Worm (Caenorhabditis elegans) whole organism, L4 larva: Measurements from ENCODE around the gene bpl-1.

Source experiments
- D1046.2 ChIP-seq: fragments of 200-800 bp; sonication (Bioruptor generic); IDR thresholded peaks from 2 replicates; pipeline ENCODE4 v1.3.6; 2022; ENCODE audit warnings: missing genetic modification characterization, missing compliant biosample characterization
- F37D6.2 ChIP-seq: sonication (generic microtip); optimal IDR thresholded peaks from 2 replicates; lab custom pipeline; 2016; ENCODE audit warnings: mild to moderate bottlenecking, missing genetic modification characterization, missing compliant biosample characterization
- T20F7.1 ChIP-seq: fragments of 200-800 bp; sonication (Bioruptor generic); optimal IDR thresholded peaks from 2 replicates; lab custom pipeline; 2018; ENCODE audit warnings: mild to moderate bottlenecking, missing genetic modification characterization, missing compliant biosample characterization
- T26A8.4 ChIP-seq: fragments of 200-800 bp; sonication (Bioruptor generic); IDR thresholded peaks from 2 replicates; pipeline ENCODE4 v1.3.6; 2022; ENCODE audit warnings: missing genetic modification characterization, missing compliant biosample characterization
- Y105C5A.15 ChIP-seq: fragments of 200-800 bp; sonication (Bioruptor generic); IDR thresholded peaks from 2 replicates; pipeline ENCODE4 v1.3.6; 2022; ENCODE audit warnings: missing genetic modification characterization, missing compliant biosample characterization
- Y48G9A.11 ChIP-seq: fragments of 200-800 bp; sonication (Bioruptor generic); IDR thresholded peaks from 2 replicates; pipeline ENCODE4 v1.3.6; 2022; ENCODE audit warnings: missing genetic modification reagents, missing genetic modification characterization, missing compliant biosample characterization
- Y5F2A.4 ChIP-seq: fragments of 200-800 bp; sonication (Bioruptor generic); optimal IDR thresholded peaks from 2 replicates; lab custom pipeline; 2018; ENCODE audit warnings: mild to moderate bottlenecking, missing genetic modification characterization, missing compliant biosample characterization
- aha-1 ChIP-seq: fragments of 150-350 bp; peaks from one replicate; lab custom pipeline; 2014; ENCODE audit warnings: missing biosample characterization, missing genetic modification characterization
- arid-1 ChIP-seq: fragments of 200-800 bp; sonication (Bioruptor generic); conservative IDR thresholded peaks from 2 replicates; pipeline ENCODE4 v1.3.6; 2022; ENCODE audit warnings: missing genetic modification reagents, missing genetic modification characterization, missing compliant biosample characterization
- ceh-20 ChIP-seq: fragments of 200-800 bp; sonication (Bioruptor generic); IDR thresholded peaks from 2 replicates; pipeline ENCODE4 v1.3.6; 2022; ENCODE audit warnings: missing genetic modification reagents, missing genetic modification characterization, missing compliant biosample characterization
- ceh-28 ChIP-seq: fragments of 150-350 bp; optimal IDR thresholded peaks from 2 replicates; lab custom pipeline; 2014; ENCODE audit warnings: missing biosample characterization, missing genetic modification reagents, missing genetic modification characterization
- ceh-32 ChIP-seq: sonication (generic microtip); optimal IDR thresholded peaks from 2 replicates; lab custom pipeline; 2016; ENCODE audit warnings: mild to moderate bottlenecking, missing genetic modification characterization, missing compliant biosample characterization; ENCODE audit not compliant: poor library complexity
- ceh-44 ChIP-seq: fragments of 200-800 bp; sonication (Bioruptor generic); IDR thresholded peaks from 2 replicates; pipeline ENCODE4 v1.3.6; 2022; ENCODE audit warnings: missing genetic modification reagents, missing genetic modification characterization, missing compliant biosample characterization
- ceh-82 ChIP-seq: sonication (generic microtip); optimal IDR thresholded peaks from 2 replicates; lab custom pipeline; 2017; ENCODE audit warnings: missing biosample characterization, missing genetic modification characterization
- ces-1 ChIP-seq: fragments of 150-350 bp; sonication (generic microtip); optimal IDR thresholded peaks from 4 replicates; lab custom pipeline; 2014; ENCODE audit warnings: missing biosample characterization, missing genetic modification reagents, missing genetic modification characterization
- daf-12 ChIP-seq: fragments of 150-350 bp; optimal IDR thresholded peaks from 2 replicates; lab custom pipeline; 2014; ENCODE audit warnings: missing biosample characterization, missing genetic modification reagents, missing genetic modification characterization
- dmd-6 ChIP-seq: fragments of 200-800 bp; sonication (Bioruptor generic); IDR thresholded peaks from 2 replicates; pipeline ENCODE4 v1.3.6; 2022; ENCODE audit warnings: missing genetic modification reagents, missing genetic modification characterization, missing compliant biosample characterization
- dmd-8 ChIP-seq: fragments of 200-800 bp; sonication (Bioruptor generic); IDR thresholded peaks from 2 replicates; pipeline ENCODE4 v1.3.6; 2022; ENCODE audit warnings: missing genetic modification characterization, missing compliant biosample characterization
- dmd-9 ChIP-seq: fragments of 200-800 bp; sonication (Bioruptor generic); IDR thresholded peaks from 2 replicates; pipeline ENCODE4 v1.3.6; 2022; ENCODE audit warnings: missing genetic modification reagents, missing genetic modification characterization, missing compliant biosample characterization
- dpl-1 ChIP-seq: fragments of 150-350 bp; optimal IDR thresholded peaks from 2 replicates; lab custom pipeline; 2014; ENCODE audit warnings: missing biosample characterization, missing genetic modification reagents, missing genetic modification characterization
- dve-1 ChIP-seq: sonication (generic microtip); optimal IDR thresholded peaks from 2 replicates; lab custom pipeline; 2017; ENCODE audit warnings: antibody characterized with exemption, mild to moderate bottlenecking, missing genetic modification characterization, missing compliant biosample characterization; ENCODE audit not compliant: insufficient read depth
- egl-43 ChIP-seq: fragments of 200-800 bp; sonication (Bioruptor generic); IDR thresholded peaks from 2 replicates; pipeline ENCODE4 v1.3.6; 2022; ENCODE audit warnings: missing genetic modification reagents, missing genetic modification characterization, missing compliant biosample characterization
- fos-1 ChIP-seq: fragments of 150-350 bp; optimal IDR thresholded peaks from 2 replicates; lab custom pipeline; 2014; ENCODE audit warnings: missing biosample characterization, missing genetic modification characterization
- hlh-11 ChIP-seq: fragments of 200-800 bp; sonication (Bioruptor generic); optimal IDR thresholded peaks from 2 replicates; lab custom pipeline; 2018; ENCODE audit warnings: mild to moderate bottlenecking, missing genetic modification characterization, missing compliant biosample characterization
- hlh-30 ChIP-seq: sonication (generic microtip); optimal IDR thresholded peaks from 2 replicates; lab custom pipeline; 2017; ENCODE audit warnings: antibody characterized with exemption, mild to moderate bottlenecking, missing genetic modification characterization, missing compliant biosample characterization; ENCODE audit not compliant: insufficient read depth
- lin-1 ChIP-seq: fragments of 200-800 bp; sonication (Bioruptor generic); IDR thresholded peaks from 2 replicates; pipeline ENCODE4 v1.3.6; 2022; ENCODE audit warnings: missing genetic modification reagents, missing genetic modification characterization, missing compliant biosample characterization
- lin-13 ChIP-seq: fragments of 150-350 bp; optimal IDR thresholded peaks from 2 replicates; lab custom pipeline; 2014; ENCODE audit warnings: missing biosample characterization, missing genetic modification reagents, missing genetic modification characterization
- lin-39 ChIP-seq: fragments of 150-350 bp; optimal IDR thresholded peaks from 2 replicates; lab custom pipeline; 2014; ENCODE audit warnings: missing biosample characterization, missing genetic modification reagents, missing genetic modification characterization
- madf-9 ChIP-seq: fragments of 200-800 bp; sonication (Bioruptor generic); conservative IDR thresholded peaks from 2 replicates; pipeline ENCODE4 v1.3.6; 2022; ENCODE audit warnings: missing genetic modification reagents, missing genetic modification characterization, missing compliant biosample characterization
- mdl-1 ChIP-seq, 2 experiments: fragments of 150-350 bp in 1 of 2; sonication (generic microtip) in 1 of 2; optimal IDR thresholded peaks; 2 replicates each; lab custom pipeline; 2014 to 2017; ENCODE audit warnings: missing biosample characterization in 2 of 2, missing genetic modification characterization in 2 of 2
- mdt-29 ChIP-seq: fragments of 200-800 bp; sonication (Bioruptor generic); IDR thresholded peaks from 2 replicates; pipeline ENCODE4 v1.3.6; 2022; ENCODE audit warnings: missing genetic modification reagents, missing genetic modification characterization, missing compliant biosample characterization
- mxl-3 ChIP-seq: fragments of 200-800 bp; sonication (Bioruptor generic); optimal IDR thresholded peaks from 2 replicates; lab custom pipeline; 2018; ENCODE audit warnings: mild to moderate bottlenecking, missing genetic modification characterization, missing compliant biosample characterization
- nhr-10 ChIP-seq: fragments of 150-350 bp; optimal IDR thresholded peaks from 2 replicates; lab custom pipeline; 2014; ENCODE audit warnings: missing biosample characterization, missing genetic modification characterization
- nhr-11 ChIP-seq: fragments of 150-350 bp; optimal IDR thresholded peaks from 2 replicates; lab custom pipeline; 2014; ENCODE audit warnings: missing biosample characterization, missing genetic modification characterization
- nhr-111 ChIP-seq: fragments of 200-800 bp; sonication (Bioruptor generic); optimal IDR thresholded peaks from 2 replicates; lab custom pipeline; 2018; ENCODE audit warnings: mild to moderate bottlenecking, missing genetic modification characterization, missing compliant biosample characterization
- nhr-28 ChIP-seq: fragments of 150-350 bp; optimal IDR thresholded peaks from 2 replicates; lab custom pipeline; 2014; ENCODE audit warnings: missing biosample characterization, missing genetic modification characterization
- nhr-41 ChIP-seq: fragments of 200-800 bp; sonication (Bioruptor generic); IDR thresholded peaks from 2 replicates; pipeline ENCODE4 v1.3.6; 2022; ENCODE audit warnings: missing genetic modification reagents, missing genetic modification characterization, missing compliant biosample characterization
- rbr-2 ChIP-seq: sonication (generic microtip); optimal IDR thresholded peaks from 2 replicates; lab custom pipeline; 2016; ENCODE audit warnings: missing genotype, missing genetic modification characterization, missing compliant biosample characterization
- sdz-12 ChIP-seq: fragments of 200-800 bp; sonication (Bioruptor generic); optimal IDR thresholded peaks from 2 replicates; lab custom pipeline; 2018; ENCODE audit warnings: mild to moderate bottlenecking, missing genetic modification characterization, missing compliant biosample characterization
- skn-1 ChIP-seq: fragments of 150-350 bp; optimal IDR thresholded peaks from 2 replicates; lab custom pipeline; 2014; ENCODE audit warnings: missing biosample characterization, missing genetic modification characterization
- snpc-1.2 ChIP-seq: fragments of 200-800 bp; sonication (Bioruptor generic); IDR thresholded peaks from 2 replicates; pipeline ENCODE4 v1.3.6; 2022; ENCODE audit warnings: missing genetic modification reagents, missing genetic modification characterization, missing compliant biosample characterization
- spr-1 ChIP-seq: sonication (generic microtip); optimal IDR thresholded peaks from 2 replicates; lab custom pipeline; 2016; ENCODE audit warnings: mild to moderate bottlenecking, missing genetic modification characterization, missing compliant biosample characterization
- unc-130 ChIP-seq: sonication (generic microtip); optimal IDR thresholded peaks from 2 replicates; lab custom pipeline; 2016; ENCODE audit warnings: missing genetic modification reagents, missing genetic modification characterization, missing compliant biosample characterization
- unc-39 ChIP-seq: sonication (generic microtip); optimal IDR thresholded peaks from 2 replicates; lab custom pipeline; 2017; ENCODE audit warnings: missing biosample characterization, missing genetic modification characterization
- unc-62 ChIP-seq, 3 experiments: fragments of 150-350 bp in 1 of 3; sonication (generic microtip); optimal IDR thresholded peaks in 2 of 3; peaks in 1 of 3; 1 replicate in 1 of 3; 2 replicates in 2 of 3; lab custom pipeline; 2014 to 2017; ENCODE audit warnings: missing biosample characterization in 3 of 3, missing genetic modification characterization in 3 of 3, missing genetic modification reagents in 3 of 3, missing genotype in 1 of 3
- vab-7 ChIP-seq: fragments of 200-800 bp; sonication (Bioruptor generic); IDR thresholded peaks from 2 replicates; pipeline ENCODE4 v1.3.6; 2022; ENCODE audit warnings: missing genetic modification reagents, missing genetic modification characterization, missing compliant biosample characterization
- zfp-3 ChIP-seq: fragments of 200-800 bp; sonication (Bioruptor generic); conservative IDR thresholded peaks from 2 replicates; pipeline ENCODE4 v1.3.6; 2022; ENCODE audit warnings: missing genetic modification reagents, missing genetic modification characterization, missing compliant biosample characterization

bpl-1 gene

ce11 chrII:6267983-6268382 is 6.0 kb upstream of the bpl-1 start, which contains the start of gene F13H8.8:
Gene F13H8.8 (minus strand): TSS chrII:6268083.
- TF ChIP-seq hlh-11 (tag; lab: Kevin White, UChicago) (no peak), vab-7 (GFP tag; lab: Robert Waterston, UW) (no peak), Y48G9A.11 (GFP tag; lab: Robert Waterston, UW) (no peak), unc-39 (tag; lab: Kevin White, UChicago) (no peak), madf-9 (GFP tag; lab: Robert Waterston, UW) (no peak), dpl-1 (GFP tag; lab: Kevin White, UChicago) (no peak), dmd-9 (GFP tag; lab: Robert Waterston, UW) (no peak), ceh-44 (no peak), dve-1 (tag; lab: Kevin White, UChicago) (no peak), nhr-10 (tag; lab: Kevin White, UChicago) (no peak), sdz-12 (GFP tag; lab: Kevin White, UChicago) (no peak), lin-1 (no peak), zfp-3 (GFP tag; lab: Robert Waterston, UW) (no peak), ceh-82 (tag; lab: Kevin White, UChicago) (no peak), nhr-41 (GFP tag; lab: Robert Waterston, UW) (no peak), lin-39 (tag; lab: Kevin White, UChicago) (no peak)

ce11 chrII:6269805-6270414 is 4.1 kb upstream of the bpl-1 start, which contains the start of gene F13H8.2:
Gene F13H8.2 (plus strand): TSS chrII:6270364.
- TF ChIP-seq unc-130 (GFP tag; lab: Kevin White, UChicago) (peak; percentile 69), arid-1 (GFP tag; lab: Robert Waterston, UW) (peak; percentile 93), ceh-32 (tag; lab: Kevin White, UChicago) (no peak), sdz-12 (GFP tag; lab: Kevin White, UChicago) (no peak), ceh-28 (tag; lab: Kevin White, UChicago) (no peak), vab-7 (GFP tag; lab: Robert Waterston, UW) (peak; percentile 77), nhr-28 (tag; lab: Kevin White, UChicago) (peak; percentile 20), nhr-11 (tag; lab: Kevin White, UChicago) (peak; percentile 27), F37D6.2 (tag; lab: Kevin White, UChicago) (peak; percentile 42), dve-1 (tag; lab: Kevin White, UChicago) (peak; percentile 40), T26A8.4 (GFP tag; lab: Robert Waterston, UW) (peak; percentile 76), ceh-20 (GFP tag; lab: Robert Waterston, UW) (peak; percentile 77), mdl-1 (tag; optimal IDR thresholded peaks at IDR 0.05; lab: Kevin White, UChicago) (peak in 1 of 2 experiments; percentile 52), unc-62 (GFP tag; optimal IDR thresholded peaks at IDR 0.05 in 1 of 2; lab: Kevin White, UChicago) (peak in 1 of 2 experiments; percentile 37), unc-62 (tag; optimal IDR thresholded peaks at IDR 0.05; lab: Kevin White, UChicago) (no peak), ceh-44 (peak; percentile 79), mxl-3 (GFP tag; lab: Kevin White, UChicago) (peak; percentile 20), spr-1 (tag; lab: Kevin White, UChicago) (peak; percentile 62), nhr-111 (GFP tag; lab: Kevin White, UChicago) (no peak), skn-1 (tag; lab: Kevin White, UChicago) (no peak), hlh-30 (tag; lab: Kevin White, UChicago) (peak; percentile 68), daf-12 (tag; lab: Kevin White, UChicago) (no peak), ces-1 (no peak), T20F7.1 (GFP tag; lab: Kevin White, UChicago) (peak; percentile 63), dmd-8 (GFP tag; lab: Robert Waterston, UW) (0 out of 2 replicates have a peak, but pooled peaks have one; percentile 30), fos-1 (tag; lab: Kevin White, UChicago) (no peak), Y105C5A.15 (GFP tag; lab: Robert Waterston, UW) (no peak), dmd-6 (GFP tag; lab: Robert Waterston, UW) (peak; percentile 78), mdt-29 (no peak), Y5F2A.4 (GFP tag; lab: Kevin White, UChicago) (no peak), rbr-2 (tag; lab: Kevin White, UChicago) (peak; percentile 78), aha-1 (no peak), ceh-82 (tag; lab: Kevin White, UChicago) (no peak), lin-13 (GFP tag; lab: Kevin White, UChicago) (peak; percentile 28), D1046.2 (GFP tag; lab: Robert Waterston, UW) (no peak), hlh-11 (tag; lab: Kevin White, UChicago) (peak; percentile 67), snpc-1.2 (peak; percentile 61; the same call in 1 of the 2 replicates), lin-39 (tag; lab: Kevin White, UChicago) (no peak), egl-43 (GFP tag; lab: Robert Waterston, UW) (peak; percentile 78)
